Fruit fly (Drosophila melanogaster) whole organism, adult: Measurements from ENCODE around the gene GXIVsPLA2.

Experiments used
- CG11617 ChIP-seq: fragments of 200-800 bp; sonication (Bioruptor generic); optimal IDR thresholded peaks from 2 replicates; lab custom pipeline; 2017; ENCODE audit warnings: mild to moderate bottlenecking, missing biosample characterization, missing genetic modification reagents, missing genetic modification characterization
- CG1620 ChIP-seq: fragments of 200-800 bp; sonication (Bioruptor generic); optimal IDR thresholded peaks from 2 replicates; lab custom pipeline; 2016; ENCODE audit warnings: missing biosample characterization, missing genetic modification characterization
- CG7101 ChIP-seq: fragments of 200-800 bp; sonication (Bioruptor generic); optimal IDR thresholded peaks from 2 replicates; lab custom pipeline; 2018; ENCODE audit warnings: missing biosample characterization, mild to moderate bottlenecking, missing genetic modification characterization, moderate library complexity
- Mnt ChIP-seq: fragments of 200-800 bp; sonication (Bioruptor generic); optimal IDR thresholded peaks from 2 replicates; lab custom pipeline; 2016; ENCODE audit warnings: missing biosample characterization, mild to moderate bottlenecking, missing genetic modification characterization
- bab1 ChIP-seq: fragments of 200-800 bp; sonication (Bioruptor generic); optimal IDR thresholded peaks from 3 replicates; lab custom pipeline; 2019; ENCODE audit warnings: missing biosample characterization, mild to moderate bottlenecking, missing genetic modification characterization, moderate library complexity
- cnc ChIP-seq, 2 experiments: fragments of >200 bp; optimal IDR thresholded peaks; 2 replicates each; lab custom pipeline; 2017
- kay ChIP-seq: fragments of 200-800 bp; sonication (Bioruptor generic); peaks from one replicate; lab custom pipeline; 2016; ENCODE audit warnings: missing biosample characterization, missing genetic modification characterization, borderline replicate concordance
- ovo ChIP-seq: fragments of 200-800 bp; sonication (Bioruptor generic); optimal IDR thresholded peaks from 2 replicates; lab custom pipeline; 2016; ENCODE audit warnings: missing biosample characterization, missing genetic modification characterization
- tj ChIP-seq: fragments of 200-800 bp; sonication (Bioruptor generic); optimal IDR thresholded peaks from 3 replicates; lab custom pipeline; 2017; ENCODE audit warnings: missing biosample characterization, mild to moderate bottlenecking, missing genetic modification characterization, moderate library complexity
- toe ChIP-seq: fragments of 200-800 bp; sonication (Bioruptor generic); optimal IDR thresholded peaks from 2 replicates; lab custom pipeline; 2016; ENCODE audit warnings: missing biosample characterization, missing genetic modification characterization

- TF ChIP-seq bab1 (GFP tag; lab: Kevin White, UChicago), result no peak
- no peak for TF ChIP-seq cnc (optimal IDR thresholded peaks at IDR 0.05; lab: Kevin White, UChicago)
- no peak for TF ChIP-seq CG1620
- no peak for TF ChIP-seq ovo
- no peak for TF ChIP-seq CG11617 (GFP tag; lab: Kevin White, UChicago)
- TF ChIP-seq Mnt, result no peak
- TF ChIP-seq toe (GFP tag; lab: Kevin White, UChicago), result no peak
- no peak for TF ChIP-seq tj (GFP tag; lab: Kevin White, UChicago)
- no peak for TF ChIP-seq kay (GFP tag; lab: Kevin White, UChicago)
- no peak for TF ChIP-seq CG7101
These were observed 44.6 kb downstream of the GXIVsPLA2 start for dm6 chr3L:15999358-16000005.
